Fruit fly (Drosophila melanogaster) Kc167 (cell line): ENCODE measurements around the gene CG9331.

Source experiments
- Myc ChIP-seq: fragments of >200 bp; optimal IDR thresholded peaks from 2 replicates; lab custom pipeline; 2017; ENCODE audit warnings: missing external identifiers
- Sin3A ChIP-seq: fragments of >200 bp; optimal IDR thresholded peaks from 2 replicates; lab custom pipeline; 2018; ENCODE audit warnings: missing external identifiers
- h ChIP-seq: fragments of >200 bp; optimal IDR thresholded peaks from 3 replicates; lab custom pipeline; 2018; ENCODE audit warnings: missing external identifiers
- insv ChIP-seq: fragments of >200 bp; optimal IDR thresholded peaks from 3 replicates; lab custom pipeline; 2018; ENCODE audit warnings: missing external identifiers
- psq ChIP-seq: fragments of >200 bp; optimal IDR thresholded peaks from 2 replicates; lab custom pipeline; 2017; ENCODE audit warnings: missing external identifiers
- ttk ChIP-seq: sonication (Bioruptor generic); optimal IDR thresholded peaks from 2 replicates; lab custom pipeline; 2017; ENCODE audit warnings: missing external identifiers

CG9331 gene

DNA sequence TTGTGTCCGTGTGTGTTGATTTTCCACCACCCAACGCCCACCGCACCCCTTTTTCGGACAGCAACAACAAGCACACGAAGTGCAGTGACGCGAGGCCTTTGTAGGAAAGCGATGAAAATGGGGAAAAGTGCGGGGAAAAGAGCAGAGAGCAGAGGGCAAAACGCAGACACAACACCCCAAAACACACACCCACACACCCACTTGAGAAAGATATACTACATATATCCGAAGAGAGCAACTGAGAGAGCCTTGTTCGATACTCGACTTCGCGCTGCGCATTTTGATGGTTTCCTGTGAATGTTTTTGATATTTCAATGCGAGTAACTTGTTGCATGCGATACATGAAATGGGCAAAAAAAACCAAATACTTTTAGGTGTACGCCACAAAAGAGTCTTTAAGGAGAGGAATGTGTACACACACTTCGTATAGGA lies 18.9 kb upstream of the CG9331 start:
- no peak for TF ChIP-seq h (lab: Kevin White, UChicago)
- no peak for TF ChIP-seq insv (lab: Kevin White, UChicago)
- no peak for TF ChIP-seq Myc (lab: Kevin White, UChicago)
- TF ChIP-seq Sin3A (lab: Kevin White, UChicago), result no peak
- no peak for TF ChIP-seq ttk (lab: Kevin White, UChicago)
- TF ChIP-seq psq (lab: Kevin White, UChicago), result no peak

DNA sequence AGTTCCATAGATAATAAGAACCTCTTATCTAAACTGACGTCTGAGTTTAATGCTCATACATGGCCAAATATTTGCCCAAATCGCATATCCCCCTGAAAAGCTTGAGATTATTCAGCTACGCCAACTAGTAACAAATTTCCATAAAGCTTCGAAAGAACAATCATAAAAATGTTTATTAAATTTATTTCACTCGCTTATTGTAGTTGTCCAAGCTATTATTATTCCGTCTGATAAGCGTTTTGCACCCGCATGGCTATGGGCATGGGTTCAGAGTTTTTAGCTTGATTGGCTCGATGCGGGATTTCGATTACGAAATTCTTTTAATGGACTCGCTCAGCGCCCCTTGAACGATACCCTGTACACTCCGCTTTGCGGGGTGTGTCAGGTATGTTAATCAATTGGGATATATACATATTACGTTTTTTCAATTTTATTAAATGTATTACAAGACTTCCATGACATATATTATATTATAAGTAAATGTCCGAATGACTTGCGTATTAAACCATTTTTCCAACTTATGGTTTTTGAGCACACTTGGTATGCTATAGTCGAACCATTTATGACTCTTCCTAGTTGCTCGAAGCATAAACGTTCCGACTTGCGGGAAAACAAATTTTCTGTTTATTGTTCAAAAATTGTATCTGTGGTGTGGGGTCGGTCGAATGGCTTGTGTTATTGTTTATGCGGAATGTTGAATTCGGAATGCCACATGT lies 16.8 kb upstream of the CG9331 start:
- TF ChIP-seq Sin3A (lab: Kevin White, UChicago) (no peak), h (lab: Kevin White, UChicago) (no peak), psq (lab: Kevin White, UChicago) (no peak), insv (lab: Kevin White, UChicago) (no peak), Myc (lab: Kevin White, UChicago) (no peak), ttk (lab: Kevin White, UChicago) (no peak)

DNA sequence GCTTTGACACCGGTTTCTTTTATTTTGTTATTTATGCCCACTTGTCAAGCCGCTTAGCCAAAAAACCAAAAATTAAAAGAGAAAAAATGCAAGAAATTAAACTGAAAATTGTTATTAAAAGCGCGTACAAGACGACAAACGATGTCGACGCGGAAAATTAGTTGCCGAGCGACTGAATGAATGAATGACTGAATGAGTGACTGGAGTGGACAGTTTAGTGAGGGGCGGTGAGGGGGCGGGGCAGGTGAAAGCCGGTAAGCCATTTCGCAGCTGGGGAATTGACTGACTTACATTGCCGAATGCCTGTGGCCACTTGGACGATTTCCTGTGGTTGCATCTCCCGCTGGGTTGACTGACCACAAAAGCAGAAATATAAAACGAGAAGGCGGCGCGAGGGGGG lies 16.0 kb upstream of the CG9331 start:
- no peak for TF ChIP-seq h (lab: Kevin White, UChicago)
- TF ChIP-seq insv (lab: Kevin White, UChicago), result no peak
- no peak for TF ChIP-seq Sin3A (lab: Kevin White, UChicago)
- TF ChIP-seq psq (lab: Kevin White, UChicago), result no peak
- no peak for TF ChIP-seq Myc (lab: Kevin White, UChicago)
- no peak for TF ChIP-seq ttk (lab: Kevin White, UChicago)

DNA sequence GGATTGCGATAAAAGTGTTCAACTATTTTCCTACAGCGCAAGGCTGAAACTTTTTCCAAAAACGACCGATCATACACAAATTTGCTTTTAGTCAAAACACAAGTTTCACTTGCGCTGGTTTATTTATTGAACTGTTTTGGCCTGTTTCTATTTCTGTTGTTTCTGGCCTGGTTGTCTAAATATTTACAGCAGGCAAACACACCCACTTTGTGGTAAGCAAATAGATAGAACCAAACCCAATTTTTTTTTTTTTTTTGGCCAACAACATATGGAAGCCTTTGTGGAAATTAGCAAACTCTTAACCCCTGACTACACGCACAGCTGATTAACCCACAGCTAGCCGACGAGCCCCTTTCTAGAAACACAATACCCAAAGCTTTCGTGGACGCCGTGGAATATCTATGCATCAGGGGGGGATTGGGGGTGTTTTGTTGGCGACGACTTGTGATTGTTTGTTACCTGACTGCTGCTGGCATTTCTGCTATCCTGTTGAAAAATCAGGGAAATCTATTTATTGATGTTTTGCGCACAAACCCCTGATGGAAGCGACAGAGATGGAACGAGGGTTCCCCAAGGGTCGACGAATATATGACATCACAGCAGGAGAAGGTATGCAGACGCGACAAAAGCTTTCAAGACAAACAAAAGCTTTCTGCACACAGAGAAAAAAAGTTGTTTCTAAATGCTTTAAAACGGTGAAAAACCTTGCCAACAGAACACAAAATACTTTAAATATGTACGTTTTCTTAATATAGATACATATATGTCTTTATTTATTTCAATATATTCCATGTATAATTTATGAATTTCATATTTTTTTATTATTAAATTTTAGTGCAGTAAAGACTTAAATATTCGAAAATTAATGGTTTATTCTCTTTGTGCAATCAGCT lies 14.8 kb upstream of the CG9331 start:
- TF ChIP-seq h (lab: Kevin White, UChicago) (no peak), insv (lab: Kevin White, UChicago) (no peak), Sin3A (lab: Kevin White, UChicago) (no peak), psq (lab: Kevin White, UChicago) (no peak), ttk (lab: Kevin White, UChicago) (no peak), Myc (lab: Kevin White, UChicago) (no peak)

DNA sequence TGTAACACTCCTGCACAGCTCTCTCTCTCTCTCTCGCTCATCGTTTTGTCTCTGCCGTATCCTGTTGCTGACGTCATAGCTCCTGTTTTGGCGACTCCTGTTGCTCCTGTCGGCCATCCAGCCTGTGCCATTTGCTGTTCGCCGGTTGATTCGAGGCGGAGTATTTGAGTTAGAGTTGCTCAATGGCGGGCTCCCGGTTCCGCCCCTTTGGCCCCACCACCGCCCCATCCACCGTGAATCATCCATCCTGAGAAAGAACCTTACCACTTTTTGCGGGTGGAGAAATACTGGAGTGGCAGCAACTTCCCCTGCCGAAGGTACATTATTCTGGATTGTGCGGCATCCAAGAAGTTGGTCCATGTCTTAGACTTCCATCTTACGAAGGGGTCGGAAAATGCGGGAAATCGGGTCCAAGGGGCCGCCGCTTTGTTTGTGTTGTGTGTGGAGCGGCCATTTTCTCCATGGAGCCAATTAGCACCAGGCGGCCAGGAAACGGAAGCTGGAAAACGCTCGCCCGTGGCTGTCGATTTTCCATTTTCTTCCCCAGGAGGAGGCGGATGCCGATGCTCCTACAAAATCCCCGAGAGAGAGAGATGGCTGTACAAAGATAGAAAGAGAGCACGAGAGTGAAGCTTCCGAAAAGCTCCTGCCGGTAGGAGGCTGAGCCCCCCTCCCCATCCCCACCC lies 14.0 kb upstream of the CG9331 start:
- no peak for TF ChIP-seq ttk (lab: Kevin White, UChicago)
- no peak for TF ChIP-seq Sin3A (lab: Kevin White, UChicago)
- TF ChIP-seq psq (lab: Kevin White, UChicago), result no peak

DNA sequence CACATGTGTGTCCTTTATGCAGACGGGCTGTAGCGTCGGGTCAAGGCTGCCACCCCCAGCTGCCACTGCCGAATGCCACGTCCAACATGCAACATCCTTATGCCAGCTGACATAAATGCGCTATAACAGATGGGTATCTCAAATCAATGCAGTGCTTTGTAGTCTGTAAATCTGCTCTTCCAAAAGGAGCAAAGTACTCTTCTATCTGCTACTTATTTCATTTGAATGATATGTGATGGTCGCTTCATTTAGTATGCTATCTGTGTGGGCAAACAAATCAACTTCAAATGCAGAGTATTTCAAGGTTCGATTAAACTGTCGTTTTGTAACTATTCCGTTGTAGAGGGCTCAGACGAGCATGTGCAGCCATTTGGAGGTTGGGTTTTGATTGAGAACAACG lies 13.4 kb upstream of the CG9331 start:
- TF ChIP-seq insv (lab: Kevin White, UChicago) (no peak), h (lab: Kevin White, UChicago) (no peak), psq (lab: Kevin White, UChicago) (no peak), Myc (lab: Kevin White, UChicago) (no peak), ttk (lab: Kevin White, UChicago) (no peak), Sin3A (lab: Kevin White, UChicago) (no peak)

DNA sequence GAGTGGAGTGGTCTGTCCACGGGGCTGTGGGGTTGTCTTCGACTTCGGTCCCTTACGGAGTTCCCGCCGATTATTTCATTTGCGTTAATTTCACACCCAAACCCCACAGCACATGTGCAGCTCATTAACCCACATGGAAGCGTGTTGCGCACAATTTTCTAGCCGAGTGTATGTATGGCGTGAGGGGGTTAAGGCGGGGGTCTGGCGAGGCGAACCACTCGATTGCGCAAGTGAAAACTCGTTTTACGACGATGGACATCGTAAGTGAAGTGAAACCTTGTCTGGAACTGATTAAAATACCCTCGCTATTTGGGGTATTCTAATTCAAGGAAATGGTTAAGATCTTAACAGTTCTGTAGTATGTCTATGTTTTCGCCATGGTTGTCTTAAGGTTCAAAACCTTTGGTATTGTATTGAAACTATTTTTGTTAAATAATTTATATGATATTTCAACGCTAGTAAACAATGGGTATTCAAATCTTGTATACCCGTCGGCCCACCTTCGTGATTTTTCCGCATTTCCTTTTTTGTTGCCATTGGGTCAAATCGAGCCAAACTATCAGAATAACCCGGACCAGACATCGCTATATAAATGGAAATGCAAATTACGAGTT lies 11.5 kb upstream of the CG9331 start:
- TF ChIP-seq psq (lab: Kevin White, UChicago) (no peak), h (lab: Kevin White, UChicago) (no peak)

DNA sequence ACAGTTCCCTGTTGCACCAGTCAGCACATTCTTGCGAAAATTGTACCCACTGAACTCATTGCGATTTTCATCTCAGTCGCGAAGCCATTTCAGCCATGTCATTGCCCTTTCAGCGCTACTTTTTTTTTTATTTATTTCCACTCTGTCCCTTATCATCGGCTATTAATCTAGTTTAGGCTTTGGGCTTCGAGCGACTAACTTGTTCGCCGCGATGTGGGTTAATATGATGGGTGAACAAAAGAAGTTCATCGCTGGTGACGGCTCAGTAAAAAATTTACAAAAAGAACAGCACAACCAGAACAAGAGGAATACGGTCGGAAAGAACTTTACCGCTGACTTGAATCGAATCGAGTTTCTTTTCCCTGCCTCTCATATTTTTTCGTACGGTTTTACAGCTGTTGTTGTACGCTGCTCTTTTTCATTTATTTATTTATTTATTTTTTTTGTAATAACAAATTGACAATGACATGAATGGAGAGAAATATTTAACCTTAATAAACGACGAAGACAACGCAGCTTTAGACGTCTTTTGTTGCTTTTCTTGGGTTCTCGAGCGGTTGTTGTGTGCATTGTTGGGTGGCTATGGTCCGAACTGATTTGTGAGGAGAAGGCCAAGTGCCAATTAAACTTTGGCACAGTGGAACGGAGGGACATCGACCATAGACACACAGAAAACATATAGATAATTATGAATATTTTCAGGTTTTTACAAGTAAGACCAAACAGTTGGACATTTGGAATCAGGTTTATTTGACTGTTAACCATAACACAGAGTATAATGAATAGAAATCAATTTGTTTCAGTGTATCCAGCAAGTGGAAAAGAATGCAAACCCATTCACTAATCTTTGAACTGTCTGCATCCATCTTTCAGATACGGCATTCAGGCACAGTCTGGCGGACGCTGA lies 10.1 kb upstream of the CG9331 start:
- no peak for TF ChIP-seq Myc (lab: Kevin White, UChicago)
- no peak for TF ChIP-seq insv (lab: Kevin White, UChicago)
- TF ChIP-seq psq (lab: Kevin White, UChicago), result no peak
- TF ChIP-seq Sin3A (lab: Kevin White, UChicago), result no peak
- no peak for TF ChIP-seq h (lab: Kevin White, UChicago)
- TF ChIP-seq ttk (lab: Kevin White, UChicago), result no peak

DNA sequence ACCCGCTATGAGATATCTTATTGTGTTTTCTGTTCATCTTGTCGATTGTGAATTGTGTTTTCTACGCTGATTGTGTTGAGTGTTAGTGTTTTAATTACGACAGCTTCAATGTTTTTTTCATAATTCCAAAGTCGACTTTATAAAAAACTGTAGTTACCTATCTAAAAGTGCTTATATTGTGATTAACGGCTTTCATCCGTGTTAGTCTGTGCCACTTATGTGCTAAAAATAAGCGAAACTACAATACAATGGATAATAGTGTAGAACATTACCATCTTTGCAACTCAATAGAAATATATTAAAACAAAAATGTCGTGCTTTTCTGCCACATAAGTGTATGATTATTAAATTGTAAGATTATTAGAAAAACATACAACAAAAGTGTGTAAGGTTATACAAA lies 6.5 kb upstream of the CG9331 start, which contains the start of gene CG33322:
Gene CG33322, minus strand, starts transcription at position 101 of the 400 bp plus-strand sequence.
- TF ChIP-seq ttk (lab: Kevin White, UChicago) (no peak), Sin3A (lab: Kevin White, UChicago) (no peak), psq (lab: Kevin White, UChicago) (no peak), Myc (lab: Kevin White, UChicago) (no peak)

DNA sequence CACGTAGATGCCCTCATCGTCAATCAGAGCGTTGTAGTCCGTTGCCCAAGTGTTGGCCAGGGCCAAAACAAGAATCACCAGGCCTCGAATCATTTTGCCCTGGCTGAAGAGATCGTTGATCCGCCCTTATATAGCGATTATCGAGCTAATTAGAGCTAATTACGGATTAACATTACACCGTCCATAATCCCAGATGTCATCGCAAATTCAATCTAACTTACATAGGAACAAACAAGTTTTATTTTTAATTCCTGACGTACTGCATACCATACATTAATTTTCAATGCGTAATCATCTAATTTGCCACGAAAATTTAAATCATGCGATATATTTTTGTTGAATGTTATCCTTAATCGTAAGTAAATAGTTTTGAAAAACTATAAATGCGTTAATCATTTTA lies 5.5 kb upstream of the CG9331 start, which contains the start of gene CheB38b:
Gene CheB38b, minus strand, starts transcription at position 101 of the 400 bp plus-strand sequence.
- TF ChIP-seq h (lab: Kevin White, UChicago) (no peak), Sin3A (lab: Kevin White, UChicago) (no peak), Myc (lab: Kevin White, UChicago) (no peak), insv (lab: Kevin White, UChicago) (no peak), psq (lab: Kevin White, UChicago) (no peak)
